Worm (Caenorhabditis elegans) whole organism, young adult: Measurements from ENCODE around the gene B0035.15.

ENCODE experiments used
- B0019.2 ChIP-seq: fragments of 200-800 bp; sonication (Bioruptor generic); conservative IDR thresholded peaks from 2 replicates; pipeline ENCODE4 v1.3.6; 2022; ENCODE audit warnings: missing genetic modification reagents, missing genetic modification characterization, missing compliant biosample characterization
- C06A6.2 ChIP-seq: fragments of 200-800 bp; sonication (Bioruptor generic); conservative IDR thresholded peaks from 2 replicates; pipeline ENCODE4 v1.3.6; 2022; ENCODE audit warnings: missing genetic modification characterization, missing compliant biosample characterization
- F10E7.11 ChIP-seq: sonication (generic microtip); optimal IDR thresholded peaks from 2 replicates; lab custom pipeline; 2017; ENCODE audit warnings: mild to moderate bottlenecking, missing genetic modification characterization, moderate library complexity, missing compliant biosample characterization
- F33H1.4 ChIP-seq: fragments of 200-800 bp; sonication (Bioruptor generic); IDR thresholded peaks from 2 replicates; pipeline ENCODE4 v1.3.6; 2022; ENCODE audit warnings: missing genetic modification reagents, missing genetic modification characterization, missing compliant biosample characterization
- K11D2.4 ChIP-seq: fragments of 200-800 bp; sonication (Bioruptor generic); IDR thresholded peaks from 2 replicates; pipeline ENCODE4 v1.3.6; 2022; ENCODE audit warnings: missing genetic modification reagents, missing genetic modification characterization, missing compliant biosample characterization
- Y53G8AR.9 ChIP-seq: fragments of 200-800 bp; sonication (Bioruptor generic); conservative IDR thresholded peaks from 2 replicates; pipeline ENCODE4 v1.3.6; 2022; ENCODE audit warnings: missing genetic modification reagents, missing genetic modification characterization, missing compliant biosample characterization
- Y56A3A.18 ChIP-seq: fragments of 200-800 bp; sonication (Bioruptor generic); IDR thresholded peaks from 2 replicates; pipeline ENCODE4 v1.3.6; 2022; ENCODE audit warnings: missing genetic modification reagents, missing genetic modification characterization, missing compliant biosample characterization
- Y67H2A.10 ChIP-seq: fragments of 200-800 bp; sonication (Bioruptor generic); conservative IDR thresholded peaks from 2 replicates; pipeline ENCODE4 v1.3.6; 2022; ENCODE audit warnings: missing genetic modification reagents, missing genetic modification characterization, missing compliant biosample characterization
- Y95B8A.8 ChIP-seq: fragments of 200-800 bp; sonication (Bioruptor generic); IDR thresholded peaks from 2 replicates; pipeline ENCODE4 v1.3.6; 2022; ENCODE audit warnings: missing genetic modification reagents, missing genetic modification characterization, missing compliant biosample characterization
- ama-1 ChIP-seq, 3 experiments: fragments of 150-350 bp in 1 of 3; sonication (generic microtip) in 2 of 3; optimal IDR thresholded peaks; 2 replicates each; lab custom pipeline; 2014 to 2018; ENCODE audit warnings: missing biosample characterization in 2 of 3, missing genetic modification characterization in 2 of 3, missing genetic modification reagents in 2 of 3
- aptf-2 ChIP-seq: fragments of 200-800 bp; sonication (Bioruptor generic); conservative IDR thresholded peaks from 2 replicates; pipeline ENCODE4 v1.3.6; 2022; ENCODE audit warnings: missing genetic modification reagents, missing genetic modification characterization, missing compliant biosample characterization
- aptf-3 ChIP-seq: fragments of 200-800 bp; sonication (Bioruptor generic); IDR thresholded peaks from 2 replicates; pipeline ENCODE4 v1.3.6; 2022; ENCODE audit warnings: missing genetic modification characterization, missing compliant biosample characterization
- athp-1 ChIP-seq: sonication (generic microtip); optimal IDR thresholded peaks from 2 replicates; lab custom pipeline; 2017; ENCODE audit warnings: mild to moderate bottlenecking, missing genetic modification characterization, missing compliant biosample characterization
- attf-6 ChIP-seq: fragments of 200-800 bp; sonication (Bioruptor generic); IDR thresholded peaks from 2 replicates; pipeline ENCODE4 v1.3.6; 2022; ENCODE audit warnings: missing genetic modification reagents, missing genetic modification characterization, missing compliant biosample characterization
- bed-1 ChIP-seq: fragments of 200-800 bp; sonication (Bioruptor generic); IDR thresholded peaks from 2 replicates; pipeline ENCODE4 v1.3.6; 2022; ENCODE audit warnings: missing genetic modification reagents, missing genetic modification characterization, missing compliant biosample characterization
- bed-2 ChIP-seq: fragments of 200-800 bp; sonication (Bioruptor generic); IDR thresholded peaks from 2 replicates; pipeline ENCODE4 v1.3.6; 2022; ENCODE audit warnings: missing genetic modification reagents, missing genetic modification characterization, missing compliant biosample characterization
- cebp-1 ChIP-seq, 2 experiments: fragments of 200-800 bp in 1 of 2; sonication (Bioruptor generic) in 1 of 2; sonication (generic microtip) in 1 of 2; IDR thresholded peaks in 1 of 2; optimal IDR thresholded peaks in 1 of 2; 2 replicates each; pipeline versions ENCODE4 v1.3.6 to Lab custom; 2017 to 2022; ENCODE audit warnings: missing compliant biosample characterization in 2 of 2, missing genetic modification characterization in 2 of 2, mild to moderate bottlenecking in 1 of 2, missing genetic modification reagents in 1 of 2, moderate library complexity in 1 of 2
- cebp-2 ChIP-seq: fragments of 200-800 bp; sonication (Bioruptor generic); IDR thresholded peaks from 2 replicates; pipeline ENCODE4 v1.3.6; 2022; ENCODE audit warnings: missing genetic modification characterization, missing compliant biosample characterization
- ceh-100 ChIP-seq: fragments of 200-800 bp; sonication (Bioruptor generic); IDR thresholded peaks from 2 replicates; pipeline ENCODE4 v1.3.6; 2022; ENCODE audit warnings: missing genetic modification reagents, missing genetic modification characterization, missing compliant biosample characterization
- ceh-27 ChIP-seq: fragments of 200-800 bp; sonication (Bioruptor generic); optimal IDR thresholded peaks from 2 replicates; lab custom pipeline; 2018; ENCODE audit warnings: mild to moderate bottlenecking, missing genetic modification characterization, moderate library complexity, missing compliant biosample characterization
- ceh-91 ChIP-seq: fragments of 200-800 bp; sonication (Bioruptor generic); IDR thresholded peaks from 2 replicates; pipeline ENCODE4 v1.3.6; 2022; ENCODE audit warnings: missing genetic modification reagents, missing genetic modification characterization, missing compliant biosample characterization
- egl-44 ChIP-seq: fragments of 200-800 bp; sonication (Bioruptor generic); IDR thresholded peaks from 2 replicates; pipeline ENCODE4 v1.3.6; 2022; ENCODE audit warnings: missing genetic modification reagents, missing genetic modification characterization, missing compliant biosample characterization
- gei-17 ChIP-seq: fragments of 200-800 bp; sonication (Bioruptor generic); optimal IDR thresholded peaks from 2 replicates; lab custom pipeline; 2018; ENCODE audit warnings: mild to moderate bottlenecking, missing genetic modification characterization, missing compliant biosample characterization
- him-1 ChIP-seq: sonication (generic microtip); optimal IDR thresholded peaks from 2 replicates; lab custom pipeline; 2016; ENCODE audit warnings: missing genotype, missing genetic modification reagents, missing genetic modification characterization, missing compliant biosample characterization
- hlh-12 ChIP-seq: sonication (generic microtip); optimal IDR thresholded peaks from 2 replicates; lab custom pipeline; 2016; ENCODE audit warnings: missing genetic modification characterization, missing compliant biosample characterization
- hmg-20 ChIP-seq: fragments of 200-800 bp; sonication (Bioruptor generic); IDR thresholded peaks from 2 replicates; pipeline ENCODE4 v1.3.6; 2022; ENCODE audit warnings: missing genetic modification reagents, missing genetic modification characterization, missing compliant biosample characterization
- hsf-1 ChIP-seq: fragments of 200-800 bp; sonication (Bioruptor generic); IDR thresholded peaks from 2 replicates; pipeline ENCODE4 v1.3.6; 2022; ENCODE audit warnings: missing genetic modification reagents, missing genetic modification characterization, missing compliant biosample characterization
- lag-1 ChIP-seq: fragments of 200-800 bp; sonication (Bioruptor generic); IDR thresholded peaks from 2 replicates; pipeline ENCODE4 v1.3.6; 2022; ENCODE audit warnings: missing genetic modification reagents, missing genetic modification characterization, missing compliant biosample characterization
- let-607 ChIP-seq, 2 experiments: fragments of 200-800 bp in 1 of 2; sonication (Bioruptor generic) in 1 of 2; sonication (generic microtip) in 1 of 2; optimal IDR thresholded peaks; 2 replicates each; lab custom pipeline; 2016 to 2018; ENCODE audit warnings: mild to moderate bottlenecking in 2 of 2, missing compliant biosample characterization in 2 of 2, missing genetic modification characterization in 2 of 2, moderate library complexity in 2 of 2, missing genotype in 1 of 2
- lin-26 ChIP-seq: fragments of 200-800 bp; sonication (Bioruptor generic); IDR thresholded peaks from 2 replicates; pipeline ENCODE4 v1.3.6; 2022; ENCODE audit warnings: missing genetic modification reagents, missing genetic modification characterization, missing compliant biosample characterization
- madf-10 ChIP-seq: sonication (generic microtip); optimal IDR thresholded peaks from 2 replicates; lab custom pipeline; 2016; ENCODE audit warnings: mild to moderate bottlenecking, missing genetic modification characterization, missing compliant biosample characterization
- madf-6 ChIP-seq: fragments of 200-800 bp; sonication (Bioruptor generic); IDR thresholded peaks from 2 replicates; pipeline ENCODE4 v1.3.6; 2022; ENCODE audit warnings: missing genetic modification reagents, missing genetic modification characterization, missing compliant biosample characterization
- mxl-1 ChIP-seq: sonication (generic microtip); optimal IDR thresholded peaks from 2 replicates; lab custom pipeline; 2016; ENCODE audit warnings: missing genetic modification characterization, missing compliant biosample characterization
- nfya-2 ChIP-seq: fragments of 200-800 bp; sonication (Bioruptor generic); IDR thresholded peaks from 2 replicates; pipeline ENCODE4 v1.3.6; 2022; ENCODE audit warnings: missing genetic modification reagents, missing genetic modification characterization, missing compliant biosample characterization
- nhr-179 ChIP-seq: sonication (generic microtip); optimal IDR thresholded peaks from 2 replicates; lab custom pipeline; 2016; ENCODE audit warnings: mild to moderate bottlenecking, missing genetic modification characterization, missing compliant biosample characterization
- nhr-90 ChIP-seq: sonication (generic microtip); optimal IDR thresholded peaks from 2 replicates; lab custom pipeline; 2016; ENCODE audit warnings: missing genotype, mild to moderate bottlenecking, missing genetic modification characterization, missing compliant biosample characterization
- pbrm-1 ChIP-seq: fragments of 200-800 bp; sonication (Bioruptor generic); IDR thresholded peaks from 2 replicates; pipeline ENCODE4 v1.3.6; 2022; ENCODE audit warnings: missing genetic modification reagents, missing genetic modification characterization, missing compliant biosample characterization
- pha-4 ChIP-seq: fragments of 150-350 bp; sonication (generic microtip); optimal IDR thresholded peaks from 2 replicates; lab custom pipeline; 2014; ENCODE audit warnings: missing biosample characterization, missing genetic modification reagents, missing genetic modification characterization
- rec-8 ChIP-seq, 2 experiments: sonication (generic microtip); optimal IDR thresholded peaks; 2 replicates each; lab custom pipeline; 2016; ENCODE audit warnings: mild to moderate bottlenecking in 2 of 2, missing genetic modification characterization in 2 of 2, missing genetic modification reagents in 2 of 2, missing genotype in 2 of 2, missing biosample characterization in 1 of 2, missing compliant biosample characterization in 1 of 2, moderate library complexity in 1 of 2
- sea-2 ChIP-seq: fragments of 200-800 bp; sonication (Bioruptor generic); IDR thresholded peaks from 2 replicates; pipeline ENCODE4 v1.3.6; 2022; ENCODE audit warnings: missing genetic modification characterization, missing compliant biosample characterization
- sptf-2 ChIP-seq: fragments of 200-800 bp; sonication (Bioruptor generic); optimal IDR thresholded peaks from 2 replicates; lab custom pipeline; 2018; ENCODE audit warnings: mild to moderate bottlenecking, missing genetic modification characterization, missing compliant biosample characterization
- xnd-1 ChIP-seq: sonication (generic microtip); optimal IDR thresholded peaks from 2 replicates; lab custom pipeline; 2016; ENCODE audit warnings: missing genotype, missing genetic modification reagents, missing genetic modification characterization, missing compliant biosample characterization
- zim-3 ChIP-seq: sonication (generic microtip); optimal IDR thresholded peaks from 2 replicates; lab custom pipeline; 2017; ENCODE audit warnings: mild to moderate bottlenecking, missing genetic modification characterization, moderate library complexity, missing compliant biosample characterization
- ztf-18 ChIP-seq: sonication (generic microtip); optimal IDR thresholded peaks from 2 replicates; lab custom pipeline; 2016; ENCODE audit warnings: missing genotype, mild to moderate bottlenecking, missing genetic modification characterization, missing compliant biosample characterization
- ztf-22 ChIP-seq: fragments of 200-800 bp; sonication (Bioruptor generic); optimal IDR thresholded peaks from 2 replicates; lab custom pipeline; 2018; ENCODE audit warnings: mild to moderate bottlenecking, missing genetic modification characterization, moderate library complexity, missing compliant biosample characterization
- ztf-6 ChIP-seq: fragments of 200-800 bp; sonication (Bioruptor generic); IDR thresholded peaks from 2 replicates; pipeline ENCODE4 v1.3.6; 2022; ENCODE audit warnings: missing genetic modification reagents, missing genetic modification characterization, missing compliant biosample characterization

Gene B0035.15

DNA sequence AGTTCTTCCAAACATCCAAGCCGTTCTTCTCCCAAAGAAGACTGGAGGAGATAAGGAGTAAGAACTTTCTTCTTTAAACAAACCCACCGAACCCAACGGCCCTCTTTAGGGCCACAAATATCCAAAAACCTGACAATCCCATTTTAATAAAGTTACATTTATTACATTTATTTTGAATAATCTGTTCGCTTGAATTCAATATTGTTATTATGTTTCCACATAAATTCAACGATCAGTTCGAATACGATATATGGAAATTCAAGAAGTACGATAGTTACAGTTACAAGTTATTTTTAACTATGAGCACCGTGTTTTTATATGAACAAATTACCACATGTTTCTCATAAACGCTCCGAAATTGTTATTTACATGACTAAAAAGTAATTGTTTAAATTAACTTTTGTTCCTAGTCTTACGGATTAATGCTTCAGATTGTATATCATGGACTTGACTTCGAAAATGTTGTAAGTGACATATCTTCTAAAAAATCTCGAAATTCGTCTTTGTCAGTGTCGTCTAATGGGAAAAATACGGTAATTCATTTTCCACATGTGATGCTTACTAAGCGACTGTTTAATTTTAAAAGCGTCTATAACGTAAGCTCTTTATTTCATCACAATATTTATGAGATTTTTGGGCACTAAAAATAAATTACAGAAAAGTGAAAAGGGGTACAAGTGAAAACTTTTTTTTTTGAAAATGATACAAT, 42.8 kb upstream of the B0035.15 start:
- TF ChIP-seq egl-44 (GFP tag; lab: Robert Waterston, UW) (peak; percentile 64; the same call in 1 of the 2 replicates), madf-10 (no peak), Y67H2A.10 (GFP tag; lab: Robert Waterston, UW) (no peak), lin-26 (peak; percentile 92), sptf-2 (GFP tag; lab: Kevin White, UChicago) (no peak), C06A6.2 (GFP tag; lab: Robert Waterston, UW) (no peak), F33H1.4 (GFP tag; lab: Robert Waterston, UW) (no peak; the same call in 1 of the 2 replicates), cebp-2 (no peak), lag-1 (GFP tag; lab: Robert Waterston, UW) (no peak), hlh-12 (tag; lab: Kevin White, UChicago) (no peak), nhr-90 (tag; lab: Kevin White, UChicago) (no peak), him-1 (tag; lab: Kevin White, UChicago) (peak; percentile 99), ztf-6 (GFP tag; lab: Robert Waterston, UW) (no peak), attf-6 (GFP tag; lab: Robert Waterston, UW) (no peak; the same call in none of the 2 replicates), gei-17 (GFP tag; lab: Kevin White, UChicago) (no peak), pbrm-1 (peak; percentile 50; the same call in 1 of the 2 replicates), mxl-1 (tag; lab: Kevin White, UChicago) (no peak), nhr-179 (tag; lab: Kevin White, UChicago) (no peak), bed-2 (GFP tag; lab: Robert Waterston, UW) (no peak), zim-3 (tag; lab: Kevin White, UChicago) (no peak), K11D2.4 (GFP tag; lab: Robert Waterston, UW) (no peak), ztf-18 (tag; lab: Kevin White, UChicago) (no peak), ceh-91 (GFP tag; lab: Robert Waterston, UW) (0 out of 2 replicates have a peak, but pooled peaks have one; percentile 49), let-607 (tag; optimal IDR thresholded peaks at IDR 0.05; lab: Kevin White, UChicago) (no peak), madf-6 (GFP tag; lab: Robert Waterston, UW) (peak; percentile 71), F10E7.11 (tag; lab: Kevin White, UChicago) (no peak), ceh-100 (GFP tag; lab: Robert Waterston, UW) (peak; percentile 39; the same call in 1 of the 2 replicates), aptf-3 (GFP tag; lab: Robert Waterston, UW) (no peak), athp-1 (tag; lab: Kevin White, UChicago) (no peak), ztf-22 (no peak), hmg-20 (GFP tag; lab: Robert Waterston, UW) (0 out of 2 replicates have a peak, but pooled peaks have one; percentile 2), pha-4 (tag; lab: Kevin White, UChicago) (no peak), bed-1 (no peak), Y53G8AR.9 (GFP tag; lab: Robert Waterston, UW) (peak; percentile 63), cebp-1 (GFP tag; IDR thresholded peaks at IDR 0.05; lab: Robert Waterston, UW) (no peak), cebp-1 (tag; optimal IDR thresholded peaks at IDR 0.05; lab: Kevin White, UChicago) (no peak), sea-2 (no peak), xnd-1 (no peak), ama-1 (optimal IDR thresholded peaks at IDR 0.05; lab: Kevin White, UChicago) (no peak), ama-1 (GFP tag; optimal IDR thresholded peaks at IDR 0.05; lab: Kevin White, UChicago) (no peak), ceh-27 (GFP tag; lab: Kevin White, UChicago) (no peak), rec-8 (tag; optimal IDR thresholded peaks at IDR 0.05; lab: Kevin White, UChicago) (no peak), hsf-1 (GFP tag; lab: Robert Waterston, UW) (peak; percentile 48; the same call in 1 of the 2 replicates), aptf-2 (no peak), Y95B8A.8 (GFP tag; lab: Robert Waterston, UW) (peak; percentile 82; the same call in 1 of the 2 replicates), nfya-2 (GFP tag; lab: Robert Waterston, UW) (no peak), B0019.2 (peak; percentile 49; the same call in 1 of the 2 replicates), Y56A3A.18 (GFP tag; lab: Robert Waterston, UW) (no peak)
